Worm (Caenorhabditis elegans) whole organism, L2 larva: ENCODE data around the gene spig-8.

ENCODE experiments used
- C34F6.9 ChIP-seq: fragments of 150-350 bp; optimal IDR thresholded peaks from 2 replicates; lab custom pipeline; 2014; ENCODE audit warnings: missing biosample characterization, missing genetic modification characterization
- ZK546.5 ChIP-seq: sonication (generic microtip); optimal IDR thresholded peaks from 2 replicates; lab custom pipeline; 2017; ENCODE audit warnings: missing biosample characterization, missing genetic modification characterization
- alr-1 ChIP-seq: fragments of 150-350 bp; optimal IDR thresholded peaks from 2 replicates; lab custom pipeline; 2014; ENCODE audit warnings: missing biosample characterization, missing genetic modification characterization
- ceh-16 ChIP-seq: fragments of 150-350 bp; optimal IDR thresholded peaks from 2 replicates; lab custom pipeline; 2014; ENCODE audit warnings: missing biosample characterization, missing genetic modification characterization
- dmd-4 ChIP-seq: sonication (generic microtip); optimal IDR thresholded peaks from 2 replicates; lab custom pipeline; 2017; ENCODE audit warnings: missing biosample characterization, missing genetic modification characterization
- egl-27 ChIP-seq: sonication (generic microtip); optimal IDR thresholded peaks from 3 replicates; lab custom pipeline; 2017; ENCODE audit warnings: missing biosample characterization, missing genetic modification reagents, missing genetic modification characterization
- elt-1 ChIP-seq: fragments of 150-350 bp; optimal IDR thresholded peaks from 2 replicates; lab custom pipeline; 2014; ENCODE audit warnings: missing biosample characterization, missing genetic modification characterization
- elt-3 ChIP-seq: sonication (generic microtip); optimal IDR thresholded peaks from 2 replicates; lab custom pipeline; 2017; ENCODE audit warnings: missing biosample characterization, missing genetic modification characterization
- fos-1 ChIP-seq: fragments of 150-350 bp; optimal IDR thresholded peaks from 2 replicates; lab custom pipeline; 2014; ENCODE audit warnings: missing biosample characterization, missing genetic modification characterization
- gmeb-1 ChIP-seq: fragments of 150-350 bp; optimal IDR thresholded peaks from 2 replicates; lab custom pipeline; 2014; ENCODE audit warnings: missing biosample characterization, missing genetic modification characterization
- lin-11 ChIP-seq: fragments of 150-350 bp; sonication (generic microtip); optimal IDR thresholded peaks from 2 replicates; lab custom pipeline; 2014; ENCODE audit warnings: missing biosample characterization, missing genetic modification characterization, inconsistent platforms, mixed read lengths
- lsy-2 ChIP-seq, 2 experiments: fragments of 150-350 bp in 1 of 2; sonication (generic microtip) in 1 of 2; optimal IDR thresholded peaks; 2 replicates each; lab custom pipeline; 2014 to 2017; ENCODE audit warnings: missing biosample characterization in 2 of 2, missing genetic modification characterization in 2 of 2
- mab-5 ChIP-seq: fragments of 150-350 bp; optimal IDR thresholded peaks from 2 replicates; lab custom pipeline; 2014; ENCODE audit warnings: missing biosample characterization, missing genetic modification characterization
- mbf-1 ChIP-seq: sonication (generic microtip); optimal IDR thresholded peaks from 2 replicates; lab custom pipeline; 2017; ENCODE audit warnings: missing biosample characterization, missing genetic modification characterization
- nhr-10 ChIP-seq: sonication (generic microtip); optimal IDR thresholded peaks from 2 replicates; lab custom pipeline; 2017; ENCODE audit warnings: missing biosample characterization, missing genetic modification characterization
- nhr-11 ChIP-seq: fragments of 150-350 bp; optimal IDR thresholded peaks from 2 replicates; lab custom pipeline; 2014; ENCODE audit warnings: missing biosample characterization, missing genetic modification characterization
- nhr-12 ChIP-seq: fragments of 150-350 bp; optimal IDR thresholded peaks from 2 replicates; lab custom pipeline; 2014; ENCODE audit warnings: missing biosample characterization, missing genetic modification characterization
- nhr-21 ChIP-seq: fragments of 150-350 bp; optimal IDR thresholded peaks from 2 replicates; lab custom pipeline; 2014; ENCODE audit warnings: missing biosample characterization, missing genetic modification characterization
- nhr-23 ChIP-seq: fragments of 150-350 bp; optimal IDR thresholded peaks from 2 replicates; lab custom pipeline; 2014; ENCODE audit warnings: missing biosample characterization, missing genetic modification reagents, missing genetic modification characterization
- nhr-25 ChIP-seq: fragments of 150-350 bp; sonication (generic microtip); optimal IDR thresholded peaks from 3 replicates; lab custom pipeline; 2014; ENCODE audit warnings: missing biosample characterization, missing genetic modification characterization
- nhr-6 ChIP-seq: fragments of 150-350 bp; optimal IDR thresholded peaks from 2 replicates; lab custom pipeline; 2014; ENCODE audit warnings: missing biosample characterization, missing genetic modification characterization
- nhr-77 ChIP-seq: fragments of 150-350 bp; optimal IDR thresholded peaks from 2 replicates; lab custom pipeline; 2014; ENCODE audit warnings: missing biosample characterization, missing genetic modification characterization
- peb-1 ChIP-seq: fragments of 150-350 bp; optimal IDR thresholded peaks from 2 replicates; lab custom pipeline; 2014; ENCODE audit warnings: missing biosample characterization, missing genetic modification characterization
- skn-1 ChIP-seq: sonication (generic microtip); optimal IDR thresholded peaks from 2 replicates; lab custom pipeline; 2017; ENCODE audit warnings: missing biosample characterization, missing genetic modification characterization
- sma-3 ChIP-seq: sonication (generic microtip); optimal IDR thresholded peaks from 2 replicates; lab custom pipeline; 2016; ENCODE audit warnings: missing genetic modification reagents, missing genetic modification characterization, missing compliant biosample characterization
- sma-9 ChIP-seq, 2 experiments: fragments of 150-350 bp in 1 of 2; sonication (generic microtip) in 1 of 2; optimal IDR thresholded peaks; 2 replicates each; lab custom pipeline; 2014 to 2016; ENCODE audit warnings: missing genetic modification characterization in 2 of 2, mild to moderate bottlenecking in 1 of 2, missing biosample characterization in 1 of 2, missing compliant biosample characterization in 1 of 2, missing genetic modification reagents in 1 of 2, moderate library complexity in 1 of 2
- snpc-4 ChIP-seq: fragments of 150-350 bp; optimal IDR thresholded peaks from 2 replicates; lab custom pipeline; 2014; ENCODE audit warnings: missing biosample characterization, missing genetic modification characterization
- unc-39 ChIP-seq: fragments of 150-350 bp; optimal IDR thresholded peaks from 2 replicates; lab custom pipeline; 2014; ENCODE audit warnings: missing biosample characterization, missing genetic modification characterization
- unc-55 ChIP-seq: fragments of 150-350 bp; sonication (generic microtip); optimal IDR thresholded peaks from 3 replicates; lab custom pipeline; 2014; ENCODE audit warnings: missing biosample characterization, missing genetic modification reagents, missing genetic modification characterization
- unc-62 ChIP-seq: fragments of 150-350 bp; optimal IDR thresholded peaks from 2 replicates; lab custom pipeline; 2014; ENCODE audit warnings: missing biosample characterization, missing genetic modification reagents, missing genetic modification characterization
- ztf-1 ChIP-seq: fragments of 200-800 bp; sonication (Bioruptor generic); conservative IDR thresholded peaks from 2 replicates; pipeline ENCODE4 v1.3.6; 2022; ENCODE audit warnings: missing genetic modification characterization, missing compliant biosample characterization
- ztf-11 ChIP-seq: sonication (generic microtip); optimal IDR thresholded peaks from 2 replicates; lab custom pipeline; 2017; ENCODE audit warnings: missing biosample characterization, missing genetic modification characterization

spig-8 gene

ce11 chrV:7046005-7046404 lies 8.7 kb upstream of the spig-8 start, which contains the start of gene F20A1.2:
Gene F20A1.2 (plus strand): TSS chrV:7046305.
- no peak for TF ChIP-seq nhr-25 (tag; lab: Kevin White, UChicago)
- TF ChIP-seq mab-5 = no peak
- TF ChIP-seq nhr-21 = no peak
- no peak for TF ChIP-seq lsy-2 (tag; optimal IDR thresholded peaks at IDR 0.05; lab: Kevin White, UChicago)
- no peak for TF ChIP-seq unc-62
- no peak for TF ChIP-seq dmd-4 (tag; lab: Kevin White, UChicago)
- no peak for TF ChIP-seq lin-11 (tag; lab: Kevin White, UChicago)
- no peak for TF ChIP-seq sma-3
- TF ChIP-seq unc-55 (GFP tag; lab: Kevin White, UChicago) = no peak

- TF ChIP-seq C34F6.9 (tag; lab: Kevin White, UChicago) = no peak
- TF ChIP-seq sma-9 (GFP tag; optimal IDR thresholded peaks at IDR 0.05; lab: Kevin White, UChicago) = no peak
- TF ChIP-seq sma-9 (tag; optimal IDR thresholded peaks at IDR 0.05; lab: Kevin White, UChicago) = no peak
- no peak for TF ChIP-seq nhr-12 (tag; lab: Kevin White, UChicago)
- TF ChIP-seq ztf-1 (GFP tag; lab: Robert Waterston, UW) = no peak
- TF ChIP-seq nhr-25 (tag; lab: Kevin White, UChicago) = no peak
Observed at ce11 chrV:7047512-7047911, 7.2 kb upstream of the spig-8 start, which contains the start of gene F20A1.8. Gene F20A1.8 (minus strand): TSS chrV:7047612.

- TF ChIP-seq gmeb-1 (tag; lab: Kevin White, UChicago) (no peak), ztf-11 (tag; lab: Kevin White, UChicago) (no peak), mab-5 (no peak), nhr-10 (tag; lab: Kevin White, UChicago) (no peak), ztf-1 (GFP tag; lab: Robert Waterston, UW) (no peak), sma-9 (GFP tag; optimal IDR thresholded peaks at IDR 0.05; lab: Kevin White, UChicago) (no peak), sma-9 (tag; optimal IDR thresholded peaks at IDR 0.05; lab: Kevin White, UChicago) (no peak), skn-1 (tag; lab: Kevin White, UChicago) (no peak), sma-3 (no peak), ZK546.5 (tag; lab: Kevin White, UChicago) (no peak), mbf-1 (tag; lab: Kevin White, UChicago) (no peak), C34F6.9 (tag; lab: Kevin White, UChicago) (no peak), ceh-16 (no peak), nhr-6 (tag; lab: Kevin White, UChicago) (no peak), nhr-12 (tag; lab: Kevin White, UChicago) (no peak), unc-39 (no peak)
- TF ChIP-seq, all 48 proteins: peak for 0
Observed at ce11 chrV:7050153-7050552, 4.5 kb upstream of the spig-8 start.

- TF ChIP-seq nhr-23 (tag; lab: Kevin White, UChicago) (no peak), fos-1 (no peak), sma-9 (GFP tag; optimal IDR thresholded peaks at IDR 0.05; lab: Kevin White, UChicago) (no peak), sma-9 (tag; optimal IDR thresholded peaks at IDR 0.05; lab: Kevin White, UChicago) (no peak), nhr-10 (tag; lab: Kevin White, UChicago) (no peak), lsy-2 (tag; optimal IDR thresholded peaks at IDR 0.05; lab: Kevin White, UChicago) (no peak), nhr-77 (tag; lab: Kevin White, UChicago) (no peak)
Observed at ce11 chrV:7051133-7051765, 3.4 kb upstream of the spig-8 start, which contains the start of the genes tofu-2 and spig-1. Gene tofu-2 (minus strand): TSS chrV:7051248. Gene spig-1 (plus strand): TSS chrV:7051715.

- TF ChIP-seq mab-5 (no peak), peb-1 (tag; lab: Kevin White, UChicago) (no peak), elt-3 (tag; lab: Kevin White, UChicago) (no peak), alr-1 (tag; lab: Kevin White, UChicago) (no peak), elt-1 (tag; lab: Kevin White, UChicago) (no peak), nhr-6 (tag; lab: Kevin White, UChicago) (no peak), nhr-77 (tag; lab: Kevin White, UChicago) (no peak), ztf-1 (GFP tag; lab: Robert Waterston, UW) (no peak), unc-39 (no peak), nhr-25 (tag; lab: Kevin White, UChicago) (no peak), nhr-11 (tag; lab: Kevin White, UChicago) (no peak), C34F6.9 (tag; lab: Kevin White, UChicago) (no peak), ztf-11 (tag; lab: Kevin White, UChicago) (no peak), snpc-4 (tag; lab: Kevin White, UChicago) (no peak), egl-27 (tag; lab: Kevin White, UChicago) (no peak)
Observed at ce11 chrV:7053100-7053499, 1.6 kb upstream of the spig-8 start, which contains the start of gene txt-17. Gene txt-17 (minus strand): TSS chrV:7053200.
